Worm (Caenorhabditis elegans) whole organism, L2 larva: ENCODE data around the gene spi-1.

Experiments used
- R02D3.7 ChIP-seq: fragments of 150-350 bp; optimal IDR thresholded peaks from 2 replicates; lab custom pipeline; 2014; ENCODE audit warnings: missing biosample characterization, missing genetic modification characterization
- Y55F3AM.14 ChIP-seq: fragments of 200-800 bp; sonication (Bioruptor generic); optimal IDR thresholded peaks from 2 replicates; lab custom pipeline; 2018; ENCODE audit warnings: mild to moderate bottlenecking, missing genetic modification characterization, missing compliant biosample characterization
- ZK546.5 ChIP-seq: sonication (generic microtip); optimal IDR thresholded peaks from 2 replicates; lab custom pipeline; 2017; ENCODE audit warnings: missing biosample characterization, missing genetic modification characterization
- alr-1 ChIP-seq: fragments of 150-350 bp; optimal IDR thresholded peaks from 2 replicates; lab custom pipeline; 2014; ENCODE audit warnings: missing biosample characterization, missing genetic modification characterization
- aly-2 ChIP-seq: fragments of 150-350 bp; optimal IDR thresholded peaks from 2 replicates; lab custom pipeline; 2014; ENCODE audit warnings: missing biosample characterization, missing genetic modification characterization
- ceh-82 ChIP-seq: fragments of 150-350 bp; optimal IDR thresholded peaks from 2 replicates; lab custom pipeline; 2014; ENCODE audit warnings: missing biosample characterization, missing genetic modification characterization
- crh-2 ChIP-seq: sonication (generic microtip); optimal IDR thresholded peaks from 2 replicates; lab custom pipeline; 2017; ENCODE audit warnings: missing biosample characterization, missing genetic modification characterization
- dmd-4 ChIP-seq: sonication (generic microtip); optimal IDR thresholded peaks from 2 replicates; lab custom pipeline; 2017; ENCODE audit warnings: missing biosample characterization, missing genetic modification characterization
- egl-27 ChIP-seq: sonication (generic microtip); optimal IDR thresholded peaks from 3 replicates; lab custom pipeline; 2017; ENCODE audit warnings: missing biosample characterization, missing genetic modification reagents, missing genetic modification characterization
- elt-3 ChIP-seq: sonication (generic microtip); optimal IDR thresholded peaks from 2 replicates; lab custom pipeline; 2017; ENCODE audit warnings: missing biosample characterization, missing genetic modification characterization
- fos-1 ChIP-seq: fragments of 150-350 bp; optimal IDR thresholded peaks from 2 replicates; lab custom pipeline; 2014; ENCODE audit warnings: missing biosample characterization, missing genetic modification characterization
- lin-11 ChIP-seq: fragments of 150-350 bp; sonication (generic microtip); optimal IDR thresholded peaks from 2 replicates; lab custom pipeline; 2014; ENCODE audit warnings: missing biosample characterization, missing genetic modification characterization, inconsistent platforms, mixed read lengths
- lin-13 ChIP-seq: fragments of 150-350 bp; optimal IDR thresholded peaks from 2 replicates; lab custom pipeline; 2014; ENCODE audit warnings: missing biosample characterization, missing genetic modification reagents, missing genetic modification characterization
- lsy-2 ChIP-seq, 2 experiments: fragments of 150-350 bp in 1 of 2; sonication (generic microtip) in 1 of 2; optimal IDR thresholded peaks; 2 replicates each; lab custom pipeline; 2014 to 2017; ENCODE audit warnings: missing biosample characterization in 2 of 2, missing genetic modification characterization in 2 of 2
- mab-5 ChIP-seq: fragments of 150-350 bp; optimal IDR thresholded peaks from 2 replicates; lab custom pipeline; 2014; ENCODE audit warnings: missing biosample characterization, missing genetic modification characterization
- mdl-1 ChIP-seq, 2 experiments: fragments of 150-350 bp in 1 of 2; sonication (generic microtip) in 1 of 2; optimal IDR thresholded peaks; 2 replicates each; lab custom pipeline; 2017; ENCODE audit warnings: missing biosample characterization in 2 of 2, missing genetic modification characterization in 2 of 2
- nhr-10 ChIP-seq: sonication (generic microtip); optimal IDR thresholded peaks from 2 replicates; lab custom pipeline; 2017; ENCODE audit warnings: missing biosample characterization, missing genetic modification characterization
- nhr-11 ChIP-seq: fragments of 150-350 bp; optimal IDR thresholded peaks from 2 replicates; lab custom pipeline; 2014; ENCODE audit warnings: missing biosample characterization, missing genetic modification characterization
- nhr-12 ChIP-seq: fragments of 150-350 bp; optimal IDR thresholded peaks from 2 replicates; lab custom pipeline; 2014; ENCODE audit warnings: missing biosample characterization, missing genetic modification characterization
- nhr-21 ChIP-seq: fragments of 150-350 bp; optimal IDR thresholded peaks from 2 replicates; lab custom pipeline; 2014; ENCODE audit warnings: missing biosample characterization, missing genetic modification characterization
- nhr-237 ChIP-seq: fragments of 150-350 bp; optimal IDR thresholded peaks from 2 replicates; lab custom pipeline; 2014; ENCODE audit warnings: missing biosample characterization, missing genetic modification characterization
- nhr-25 ChIP-seq: fragments of 150-350 bp; sonication (generic microtip); optimal IDR thresholded peaks from 3 replicates; lab custom pipeline; 2014; ENCODE audit warnings: missing biosample characterization, missing genetic modification characterization
- nhr-77 ChIP-seq: fragments of 150-350 bp; optimal IDR thresholded peaks from 2 replicates; lab custom pipeline; 2014; ENCODE audit warnings: missing biosample characterization, missing genetic modification characterization
- sem-4 ChIP-seq: fragments of 150-350 bp; optimal IDR thresholded peaks from 2 replicates; lab custom pipeline; 2014; ENCODE audit warnings: missing biosample characterization, missing genetic modification reagents, missing genetic modification characterization
- skn-1 ChIP-seq: sonication (generic microtip); optimal IDR thresholded peaks from 2 replicates; lab custom pipeline; 2017; ENCODE audit warnings: missing biosample characterization, missing genetic modification characterization
- sma-3 ChIP-seq: sonication (generic microtip); optimal IDR thresholded peaks from 2 replicates; lab custom pipeline; 2016; ENCODE audit warnings: missing genetic modification reagents, missing genetic modification characterization, missing compliant biosample characterization
- snpc-4 ChIP-seq: fragments of 150-350 bp; optimal IDR thresholded peaks from 2 replicates; lab custom pipeline; 2014; ENCODE audit warnings: missing biosample characterization, missing genetic modification characterization
- unc-39 ChIP-seq: fragments of 150-350 bp; optimal IDR thresholded peaks from 2 replicates; lab custom pipeline; 2014; ENCODE audit warnings: missing biosample characterization, missing genetic modification characterization
- unc-55 ChIP-seq: fragments of 150-350 bp; sonication (generic microtip); optimal IDR thresholded peaks from 3 replicates; lab custom pipeline; 2014; ENCODE audit warnings: missing biosample characterization, missing genetic modification reagents, missing genetic modification characterization
- unc-62 ChIP-seq: fragments of 150-350 bp; optimal IDR thresholded peaks from 2 replicates; lab custom pipeline; 2014; ENCODE audit warnings: missing biosample characterization, missing genetic modification reagents, missing genetic modification characterization
- ztf-1 ChIP-seq: fragments of 200-800 bp; sonication (Bioruptor generic); conservative IDR thresholded peaks from 2 replicates; pipeline ENCODE4 v1.3.6; 2022; ENCODE audit warnings: missing genetic modification characterization, missing compliant biosample characterization

The spi-1 gene

DNA sequence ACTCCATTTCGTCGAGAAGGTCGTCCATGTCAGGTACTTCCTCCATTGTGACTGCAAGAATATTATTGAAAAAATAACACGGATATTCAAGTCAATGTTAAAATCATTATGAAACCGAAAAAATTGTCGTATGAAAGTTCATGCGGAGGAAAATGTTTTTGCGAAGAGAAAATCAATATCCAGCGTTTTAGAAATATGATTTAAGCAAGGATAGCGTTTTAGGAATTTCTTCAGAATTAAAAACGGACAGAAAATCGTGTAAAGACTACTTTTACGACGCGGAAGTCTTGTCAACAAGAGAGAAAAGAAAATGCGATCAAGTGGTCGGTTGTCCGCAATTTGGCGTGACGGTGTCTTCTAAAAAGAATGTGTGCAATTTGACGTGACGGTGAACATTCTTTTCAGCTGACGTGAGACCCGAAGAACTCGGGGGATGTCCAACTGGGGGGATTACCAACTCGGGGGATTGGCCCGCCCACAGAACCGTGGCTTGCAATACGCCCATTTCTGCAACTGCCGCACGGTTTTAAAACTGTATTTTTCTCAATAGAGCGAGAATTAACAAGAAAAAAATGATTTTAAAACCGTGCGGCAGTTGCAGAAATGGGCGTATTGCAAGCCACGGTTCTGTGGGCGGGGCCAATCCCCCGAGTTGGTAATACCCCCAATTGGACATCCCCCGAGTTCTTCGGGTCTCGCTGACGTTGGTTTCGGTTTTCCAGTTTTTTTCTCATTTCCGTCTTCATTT, 17.4 kb upstream of the spi-1 start, which contains the start of the genes aka-1 and ubc-6 (continued):
- no peak for TF ChIP-seq ceh-82 (tag; lab: Kevin White, UChicago)
- TF ChIP-seq unc-62: no peak
- no peak for TF ChIP-seq dmd-4 (tag; lab: Kevin White, UChicago)
- TF ChIP-seq snpc-4: peak; percentile 33
- no peak for TF ChIP-seq alr-1 (tag; lab: Kevin White, UChicago)
- peak; percentile 77 for TF ChIP-seq crh-2 (tag; lab: Kevin White, UChicago)
- TF ChIP-seq, all 48 proteins: peak for 26

DNA sequence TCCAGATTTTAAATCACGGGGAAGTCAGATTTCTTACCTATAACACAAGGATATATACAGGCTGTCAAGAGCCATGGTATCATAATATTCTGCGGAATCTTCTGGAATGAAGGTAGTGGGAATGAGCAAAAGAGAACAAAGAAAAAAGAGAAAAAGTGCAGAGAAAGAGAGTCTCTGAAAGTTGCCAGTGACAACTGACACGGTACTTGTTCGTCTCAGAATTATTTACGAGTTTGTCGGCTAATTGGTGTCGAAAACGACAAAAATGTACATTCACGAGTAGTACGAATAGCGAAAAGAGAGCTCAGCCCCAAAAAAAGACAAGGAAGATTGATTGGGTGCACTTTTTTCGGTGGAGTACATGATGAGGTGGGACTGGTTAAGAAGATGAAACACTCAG, 13.0 kb upstream of the spi-1 start, which contains the start of gene cah-2:
Gene cah-2, minus strand, starts transcription at position 101 of the 400 bp plus-strand sequence.
- no peak for TF ChIP-seq alr-1 (tag; lab: Kevin White, UChicago)

DNA sequence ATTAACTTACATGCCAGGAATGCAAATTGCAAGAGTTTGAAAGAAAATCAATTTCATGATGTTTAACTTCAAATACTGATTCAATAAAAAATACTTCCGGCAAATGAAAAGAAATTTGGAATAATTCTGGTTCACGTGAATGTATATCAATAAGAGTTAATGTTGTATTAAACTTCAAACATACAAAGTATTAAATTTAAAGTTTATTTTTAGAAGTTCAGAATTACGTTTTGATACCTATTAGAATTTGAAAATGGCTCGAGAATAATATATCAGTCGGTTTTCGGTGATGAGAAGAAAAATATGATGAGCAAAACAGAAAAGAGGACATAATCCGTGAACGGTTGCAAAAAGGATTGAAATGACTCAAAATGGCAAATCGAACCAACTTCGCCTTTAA, 6.4 kb upstream of the spi-1 start, which contains the start of gene D1022.9:
Gene D1022.9, minus strand, starts transcription at position 101 of the 400 bp plus-strand sequence.
- no peak for TF ChIP-seq crh-2 (tag; lab: Kevin White, UChicago)
- TF ChIP-seq nhr-237 (tag; lab: Kevin White, UChicago): no peak
- TF ChIP-seq nhr-12 (tag; lab: Kevin White, UChicago): no peak
- no peak for TF ChIP-seq unc-62
- TF ChIP-seq alr-1 (tag; lab: Kevin White, UChicago): no peak
- no peak for TF ChIP-seq ZK546.5 (tag; lab: Kevin White, UChicago)
- TF ChIP-seq dmd-4 (tag; lab: Kevin White, UChicago): no peak
- no peak for TF ChIP-seq unc-39 (tag; lab: Kevin White, UChicago)
- TF ChIP-seq sem-4 (tag; lab: Kevin White, UChicago): no peak
- no peak for TF ChIP-seq lsy-2 (tag; optimal IDR thresholded peaks at IDR 0.05; lab: Kevin White, UChicago)
- TF ChIP-seq skn-1 (tag; lab: Kevin White, UChicago): no peak
- TF ChIP-seq, all 48 proteins: peak for 0

DNA sequence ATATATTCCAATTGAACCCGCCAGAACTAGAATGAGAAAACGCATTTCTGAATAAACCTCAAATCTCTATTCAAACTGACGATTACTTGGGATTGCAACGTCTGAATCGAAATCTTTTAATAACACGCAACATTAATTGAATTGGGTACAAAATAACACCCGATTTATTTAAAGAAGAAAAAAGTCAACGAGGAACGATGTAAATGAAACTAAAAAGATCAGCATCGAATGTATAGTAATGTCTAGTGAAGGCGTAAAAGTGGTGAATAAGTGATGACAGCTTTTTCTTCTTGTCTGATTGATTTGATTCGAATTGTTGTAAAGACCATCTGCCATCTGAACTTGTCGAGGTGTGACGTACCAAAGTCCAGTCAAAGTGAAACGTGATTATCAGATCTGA, 2.4 kb upstream of the spi-1 start, which contains the start of gene nas-23:
Gene nas-23, minus strand, starts transcription at position 101 of the 400 bp plus-strand sequence.
- TF ChIP-seq egl-27 (no peak), dmd-4 (tag; lab: Kevin White, UChicago) (no peak), nhr-21 (tag; lab: Kevin White, UChicago) (no peak), nhr-237 (tag; lab: Kevin White, UChicago) (no peak), lin-13 (GFP tag; lab: Kevin White, UChicago) (no peak), nhr-11 (tag; lab: Kevin White, UChicago) (no peak), mdl-1 (tag; optimal IDR thresholded peaks at IDR 0.05; lab: Kevin White, UChicago) (no peak), nhr-77 (tag; lab: Kevin White, UChicago) (no peak), sem-4 (tag; lab: Kevin White, UChicago) (no peak)

DNA sequence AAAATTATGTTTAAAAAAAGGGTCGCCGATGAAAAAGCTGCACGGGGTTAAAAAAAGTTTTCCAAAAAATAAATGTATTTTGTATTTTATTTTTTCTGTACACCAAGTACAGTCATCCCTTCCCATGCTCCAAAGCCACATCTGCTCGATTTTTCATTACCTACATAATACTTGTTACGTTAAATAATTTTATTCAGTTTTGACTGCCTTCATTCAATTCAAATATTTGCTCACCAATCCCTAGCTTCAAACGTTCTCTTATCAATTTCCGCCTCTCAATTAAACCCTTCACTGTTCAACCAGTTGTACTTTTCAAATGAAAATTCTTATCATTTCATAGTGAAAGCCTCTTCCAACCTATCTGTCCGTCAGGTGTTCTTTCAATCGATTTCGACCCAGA, 1.9 kb upstream of the spi-1 start, which contains the start of gene R10H1.1:
Gene R10H1.1, plus strand, starts transcription at position 301 of the 400 bp plus-strand sequence.
- TF ChIP-seq R02D3.7 (tag; lab: Kevin White, UChicago) (no peak), aly-2 (tag; lab: Kevin White, UChicago) (no peak), sma-3 (GFP tag; lab: Kevin White, UChicago) (no peak), nhr-77 (tag; lab: Kevin White, UChicago) (no peak), ceh-82 (tag; lab: Kevin White, UChicago) (no peak), nhr-25 (no peak), elt-3 (no peak), skn-1 (tag; lab: Kevin White, UChicago) (no peak), nhr-10 (no peak), lin-11 (tag; lab: Kevin White, UChicago) (no peak), mdl-1 (tag; optimal IDR thresholded peaks at IDR 0.05; lab: Kevin White, UChicago) (no peak), nhr-237 (tag; lab: Kevin White, UChicago) (no peak), sem-4 (tag; lab: Kevin White, UChicago) (no peak), mab-5 (no peak), ztf-1 (no peak), dmd-4 (tag; lab: Kevin White, UChicago) (no peak), fos-1 (tag; lab: Kevin White, UChicago) (no peak), unc-55 (GFP tag; lab: Kevin White, UChicago) (no peak), alr-1 (tag; lab: Kevin White, UChicago) (no peak), Y55F3AM.14 (no peak)
